Fruit fly (Drosophila melanogaster): Measurements from ENCODE around the gene Glt.

- TF ChIP-seq Gug (GFP tag; IDR thresholded peaks at IDR 0.05) (no peak), CG31627 (GFP tag; optimal IDR thresholded peaks at IDR 0.05) (no peak), CG6792 (GFP tag; optimal IDR thresholded peaks at IDR 0.05) (no peak), svp (GFP tag) (peak; percentile 94), CG6854 (GFP tag; optimal IDR thresholded peaks at IDR 0.05) (no peak), Lpt (GFP tag; optimal IDR thresholded peaks at IDR 0.05) (no peak), Sox102F (GFP tag; optimal IDR thresholded peaks at IDR 0.05) (no peak), Sox14 (GFP tag; optimal IDR thresholded peaks at IDR 0.05) (peak; percentile 33), fd85E (GFP tag; optimal IDR thresholded peaks at IDR 0.05) (no peak), Met (GFP tag; optimal IDR thresholded peaks at IDR 0.05) (no peak)
These were observed 36.9 kb downstream of the Glt start, which contains the start of gene Hnf4 for dm6 chr2L:8709413-8709812.

All from whole organism, prepupa.